Fruit fly (Drosophila melanogaster): ENCODE data around the gene Usp1.

dm6 chr3R:29227675-29228211 lies 1.2 kb upstream of the Usp1 start, which contains the start of gene CG14507:
- TF ChIP-seq h (optimal IDR thresholded peaks at IDR 0.05), result no peak
- TF ChIP-seq psq (optimal IDR thresholded peaks at IDR 0.05), result no peak
- TF ChIP-seq Myc (optimal IDR thresholded peaks at IDR 0.05), result no peak
- TF ChIP-seq insv (optimal IDR thresholded peaks at IDR 0.05), result no peak

All from Kc167 (cell line).